In the genomic region with DNA sequence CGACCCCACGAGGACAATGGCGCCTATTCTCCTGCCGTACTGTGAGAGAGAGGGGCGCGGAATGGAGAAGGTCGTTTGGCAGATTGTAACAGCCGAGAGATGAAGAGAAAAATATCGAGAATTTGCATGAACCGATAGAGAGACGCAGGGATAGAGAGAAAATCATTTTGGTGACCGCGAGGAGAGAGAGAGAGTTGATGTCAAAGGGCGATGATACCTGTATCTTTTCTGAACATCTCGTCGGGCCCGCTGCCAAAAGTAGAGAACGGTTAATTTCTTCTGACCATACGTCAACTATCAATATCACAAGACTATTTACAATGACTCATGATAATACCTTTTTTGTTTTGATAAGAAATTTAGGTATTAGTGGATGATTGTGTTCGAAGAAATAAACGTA, we compare ENCODE assay signal across 7 worm cellular contexts.
TF ChIP-seq lines count a peak whose summit lies in the region.

No protein-coding gene starts in this region.

TF ChIP-seq in whole organism, L1 larva, 84 proteins besides CTCF, POLR2A, EP300 and RAD21 (continues in another document):
- TF ChIP-seq vab-15 (tag; optimal IDR thresholded peaks at IDR 0.05; lab: Kevin White, UChicago) = no peak
- TF ChIP-seq elt-3 (tag; optimal IDR thresholded peaks at IDR 0.05; lab: Kevin White, UChicago) = peak in 3 of 6 experiments; percentile 12 to 77 (median 18)
- no peak for TF ChIP-seq lin-15B (tag; optimal IDR thresholded peaks at IDR 0.05; lab: Kevin White, UChicago)
- TF ChIP-seq nhr-237 (tag; optimal IDR thresholded peaks at IDR 0.05; lab: Kevin White, UChicago) = no peak
- no peak for TF ChIP-seq snpc-4 (tag; optimal IDR thresholded peaks at IDR 0.05; lab: Kevin White, UChicago)
- no peak for TF ChIP-seq fos-1 (tag; optimal IDR thresholded peaks at IDR 0.05; lab: Kevin White, UChicago)
- TF ChIP-seq efl-3 (GFP tag; optimal IDR thresholded peaks at IDR 0.05; lab: Kevin White, UChicago) = no peak
- no peak for TF ChIP-seq dsc-1 (tag; optimal IDR thresholded peaks at IDR 0.05; lab: Kevin White, UChicago)
- peak; percentile 37 to 39 for TF ChIP-seq lsy-2 (tag; optimal IDR thresholded peaks at IDR 0.05; lab: Kevin White, UChicago)
- TF ChIP-seq zip-4 (GFP tag; optimal IDR thresholded peaks at IDR 0.05; lab: Kevin White, UChicago) = no peak
- TF ChIP-seq nhr-85 (tag; lab: Kevin White, UChicago) = peak; percentile 97
- TF ChIP-seq egl-27 (tag; optimal IDR thresholded peaks at IDR 0.05; lab: Kevin White, UChicago) = no peak
- TF ChIP-seq ztf-4 (tag; optimal IDR thresholded peaks at IDR 0.05; lab: Kevin White, UChicago) = no peak

TF ChIP-seq in whole organism, L2 larva, 48 proteins besides CTCF, POLR2A, EP300 and RAD21 (continues in another document):
- peak; percentile 59 for TF ChIP-seq nhr-6 (tag; optimal IDR thresholded peaks at IDR 0.05; lab: Kevin White, UChicago)
- TF ChIP-seq ztf-11 (tag; optimal IDR thresholded peaks at IDR 0.05; lab: Kevin White, UChicago) = no peak
- TF ChIP-seq F13H6.1 (tag; optimal IDR thresholded peaks at IDR 0.05; lab: Kevin White, UChicago) = peak; percentile 21
- peak in 1 of 2 experiments; percentile 14 for TF ChIP-seq mdl-1 (tag; optimal IDR thresholded peaks at IDR 0.05; lab: Kevin White, UChicago)
- TF ChIP-seq egl-27 (tag; optimal IDR thresholded peaks at IDR 0.05; lab: Kevin White, UChicago) = peak; percentile 46
- peak; percentile 33 for TF ChIP-seq gmeb-1 (tag; optimal IDR thresholded peaks at IDR 0.05; lab: Kevin White, UChicago)
- TF ChIP-seq lsy-2 (tag; optimal IDR thresholded peaks at IDR 0.05; lab: Kevin White, UChicago) = peak in 1 of 2 experiments; percentile 50
- TF ChIP-seq nhr-129 (tag; optimal IDR thresholded peaks at IDR 0.05; lab: Kevin White, UChicago) = peak; percentile 50
- TF ChIP-seq mbf-1 (tag; optimal IDR thresholded peaks at IDR 0.05; lab: Kevin White, UChicago) = no peak
- TF ChIP-seq Y55F3AM.14 (GFP tag; optimal IDR thresholded peaks at IDR 0.05; lab: Kevin White, UChicago) = peak; percentile 35
- no peak for TF ChIP-seq skn-1 (tag; optimal IDR thresholded peaks at IDR 0.05; lab: Kevin White, UChicago)
- peak; percentile 75 for TF ChIP-seq nhr-21 (tag; optimal IDR thresholded peaks at IDR 0.05; lab: Kevin White, UChicago)

TF ChIP-seq in whole organism, L3 larva, 47 proteins besides CTCF, POLR2A, EP300 and RAD21 (continues in another document):
- peak; percentile 24 for TF ChIP-seq hmg-11 (tag; optimal IDR thresholded peaks at IDR 0.05; lab: Kevin White, UChicago)
- no peak for TF ChIP-seq ceh-82 (tag; optimal IDR thresholded peaks at IDR 0.05; lab: Kevin White, UChicago)
- TF ChIP-seq ceh-9 (tag; optimal IDR thresholded peaks at IDR 0.05; lab: Kevin White, UChicago) = no peak
- peak; percentile 44 for TF ChIP-seq elt-2 (tag; optimal IDR thresholded peaks at IDR 0.05; lab: Kevin White, UChicago)
- no peak for TF ChIP-seq zag-1 (tag; optimal IDR thresholded peaks at IDR 0.05; lab: Kevin White, UChicago)
- no peak for TF ChIP-seq eor-1 (tag; optimal IDR thresholded peaks at IDR 0.05; lab: Kevin White, UChicago)
- no peak for TF ChIP-seq ztf-4 (tag; optimal IDR thresholded peaks at IDR 0.05; lab: Kevin White, UChicago)
- no peak for TF ChIP-seq lin-15B (tag; optimal IDR thresholded peaks at IDR 0.05; lab: Kevin White, UChicago)
- TF ChIP-seq mdl-1 (tag; optimal IDR thresholded peaks at IDR 0.05; lab: Kevin White, UChicago) = peak; percentile 53
- TF ChIP-seq lin-39 (tag; optimal IDR thresholded peaks at IDR 0.05; lab: Kevin White, UChicago) = no peak
- no peak for TF ChIP-seq skn-1 (tag; optimal IDR thresholded peaks at IDR 0.05; lab: Kevin White, UChicago)
- peak; percentile 46 for TF ChIP-seq nhr-23 (tag; optimal IDR thresholded peaks at IDR 0.05; lab: Kevin White, UChicago)
- TF ChIP-seq mml-1 (tag; optimal IDR thresholded peaks at IDR 0.05; lab: Kevin White, UChicago) = no peak
- TF ChIP-seq lsy-12 (tag; optimal IDR thresholded peaks at IDR 0.05; lab: Kevin White, UChicago) = no peak

TF ChIP-seq in whole organism, L4 larva, 104 proteins besides CTCF, POLR2A, EP300 and RAD21 (continues in another document):
- TF ChIP-seq tra-1 (GFP tag; IDR thresholded peaks at IDR 0.05; lab: Robert Waterston, UW) (0 out of 2 replicates have a peak, but pooled peaks have one; percentile 51), ceh-20 (GFP tag; IDR thresholded peaks at IDR 0.05; lab: Robert Waterston, UW) (peak; percentile 36; the same call in 1 of the 2 replicates), nhr-11 (tag; optimal IDR thresholded peaks at IDR 0.05; lab: Kevin White, UChicago) (no peak), hlh-11 (tag; optimal IDR thresholded peaks at IDR 0.05; lab: Kevin White, UChicago) (peak; percentile 68), nhr-6 (tag; optimal IDR thresholded peaks at IDR 0.05; lab: Kevin White, UChicago) (peak; percentile 19), set-16 (GFP tag; IDR thresholded peaks at IDR 0.05; lab: Robert Waterston, UW) (no peak), nhr-76 (tag; optimal IDR thresholded peaks at IDR 0.05; lab: Kevin White, UChicago) (no peak), mep-1 (tag; optimal IDR thresholded peaks at IDR 0.05; lab: Kevin White, UChicago) (peak; percentile 66), mxl-3 (GFP tag; optimal IDR thresholded peaks at IDR 0.05; lab: Kevin White, UChicago) (peak; percentile 33), mdl-1 (tag; optimal IDR thresholded peaks at IDR 0.05; lab: Kevin White, UChicago) (peak in 1 of 2 experiments; percentile 46), nhr-28 (tag; optimal IDR thresholded peaks at IDR 0.05; lab: Kevin White, UChicago) (peak; percentile 70), hlh-30 (tag; optimal IDR thresholded peaks at IDR 0.05; lab: Kevin White, UChicago; ENCODE audit: insufficient read depth) (peak; percentile 77), aha-1 (tag; lab: Kevin White, UChicago) (peak; percentile 50)

TF ChIP-seq in whole organism, late embryonic, 69 proteins besides CTCF, POLR2A, EP300 and RAD21:
- TF ChIP-seq ceh-34 (tag; optimal IDR thresholded peaks at IDR 0.05; lab: Kevin White, UChicago) (no peak), tbx-2 (tag; optimal IDR thresholded peaks at IDR 0.05; lab: Kevin White, UChicago) (no peak), elt-2 (tag; optimal IDR thresholded peaks at IDR 0.05; lab: Kevin White, UChicago) (peak; percentile 72)

TF ChIP-seq in whole organism, mixed stage, embryonic, 35 proteins besides CTCF, POLR2A, EP300 and RAD21:
- TF ChIP-seq unc-120 (tag; optimal IDR thresholded peaks at IDR 0.05; lab: Kevin White, UChicago; ENCODE audit: poor library complexity, severe bottlenecking) = no peak
- peak; percentile 21 for TF ChIP-seq elt-1 (tag; optimal IDR thresholded peaks at IDR 0.05; lab: Kevin White, UChicago; ENCODE audit: borderline replicate concordance, insufficient read depth)

TF ChIP-seq in whole organism, young adult, 124 proteins besides CTCF, POLR2A, EP300 and RAD21:
- TF ChIP-seq hmg-1.2 (GFP tag; IDR thresholded peaks at IDR 0.05; lab: Robert Waterston, UW) (peak; percentile 44; the same call in 1 of the 2 replicates), C06A6.2 (GFP tag; conservative IDR thresholded peaks at IDR 0.05; lab: Robert Waterston, UW) (peak; percentile 62; the same call in 1 of the 2 replicates), cebp-1 (GFP tag; IDR thresholded peaks at IDR 0.05; lab: Robert Waterston, UW) (no peak), cebp-1 (tag; optimal IDR thresholded peaks at IDR 0.05; lab: Kevin White, UChicago) (peak; percentile 32), rec-8 (tag; optimal IDR thresholded peaks at IDR 0.05; lab: Kevin White, UChicago) (no peak), ekl-4 (GFP tag; IDR thresholded peaks at IDR 0.05; lab: Robert Waterston, UW) (0 out of 2 replicates have a peak, but pooled peaks have one; percentile 7), chd-7 (tag; optimal IDR thresholded peaks at IDR 0.05; lab: Kevin White, UChicago) (no peak), dox-1 (GFP tag; IDR thresholded peaks at IDR 0.05; lab: Robert Waterston, UW) (0 out of 2 replicates have a peak, but pooled peaks have one; percentile 28), lin-40 (tag; optimal IDR thresholded peaks at IDR 0.05; lab: Kevin White, UChicago) (peak; percentile 61), ztf-26 (tag; optimal IDR thresholded peaks at IDR 0.05; lab: Kevin White, UChicago) (peak; percentile 66), somi-1 (GFP tag; optimal IDR thresholded peaks at IDR 0.05; lab: Kevin White, UChicago) (peak; percentile 37), nhr-80 (tag; optimal IDR thresholded peaks at IDR 0.05; lab: Kevin White, UChicago) (peak; percentile 44), ztf-6 (GFP tag; IDR thresholded peaks at IDR 0.05; lab: Robert Waterston, UW) (no peak)
